Worm (Caenorhabditis elegans) whole organism, L4 larva: ENCODE data around the gene srw-7.

Source experiments
- F10B5.3 ChIP-seq: sonication (generic microtip); optimal IDR thresholded peaks from 2 replicates; lab custom pipeline; 2016; ENCODE audit warnings: mild to moderate bottlenecking, missing genetic modification characterization, missing compliant biosample characterization
- F26F4.8 ChIP-seq: fragments of 200-800 bp; sonication (Bioruptor generic); conservative IDR thresholded peaks from 2 replicates; pipeline ENCODE4 v1.3.6; 2022; ENCODE audit warnings: missing genetic modification characterization, missing compliant biosample characterization
- F37D6.2 ChIP-seq: sonication (generic microtip); optimal IDR thresholded peaks from 2 replicates; lab custom pipeline; 2016; ENCODE audit warnings: mild to moderate bottlenecking, missing genetic modification characterization, missing compliant biosample characterization
- R02D3.7 ChIP-seq: fragments of 150-350 bp; sonication (generic microtip); optimal IDR thresholded peaks from 3 replicates; lab custom pipeline; 2014; ENCODE audit warnings: missing biosample characterization, missing genetic modification characterization
- T20F7.1 ChIP-seq: fragments of 200-800 bp; sonication (Bioruptor generic); optimal IDR thresholded peaks from 2 replicates; lab custom pipeline; 2018; ENCODE audit warnings: mild to moderate bottlenecking, missing genetic modification characterization, missing compliant biosample characterization
- T26A8.4 ChIP-seq: fragments of 200-800 bp; sonication (Bioruptor generic); IDR thresholded peaks from 2 replicates; pipeline ENCODE4 v1.3.6; 2022; ENCODE audit warnings: missing genetic modification characterization, missing compliant biosample characterization
- Y105C5A.15 ChIP-seq: fragments of 200-800 bp; sonication (Bioruptor generic); IDR thresholded peaks from 2 replicates; pipeline ENCODE4 v1.3.6; 2022; ENCODE audit warnings: missing genetic modification characterization, missing compliant biosample characterization
- Y75B8A.6 ChIP-seq: fragments of 200-800 bp; sonication (Bioruptor generic); IDR thresholded peaks from 2 replicates; pipeline ENCODE4 v1.3.6; 2022; ENCODE audit warnings: missing genetic modification reagents, missing genetic modification characterization, missing compliant biosample characterization
- aly-2 ChIP-seq: sonication (generic microtip); optimal IDR thresholded peaks from 2 replicates; lab custom pipeline; 2018; ENCODE audit warnings: missing biosample characterization, missing genetic modification characterization
- ama-1 ChIP-seq: fragments of 150-350 bp; optimal IDR thresholded peaks from 2 replicates; lab custom pipeline; 2014; ENCODE audit warnings: inconsistent platforms, mixed read lengths
- arid-1 ChIP-seq: fragments of 200-800 bp; sonication (Bioruptor generic); conservative IDR thresholded peaks from 2 replicates; pipeline ENCODE4 v1.3.6; 2022; ENCODE audit warnings: missing genetic modification reagents, missing genetic modification characterization, missing compliant biosample characterization
- ceh-20 ChIP-seq: fragments of 200-800 bp; sonication (Bioruptor generic); IDR thresholded peaks from 2 replicates; pipeline ENCODE4 v1.3.6; 2022; ENCODE audit warnings: missing genetic modification reagents, missing genetic modification characterization, missing compliant biosample characterization
- ceh-32 ChIP-seq: sonication (generic microtip); optimal IDR thresholded peaks from 2 replicates; lab custom pipeline; 2016; ENCODE audit warnings: mild to moderate bottlenecking, missing genetic modification characterization, missing compliant biosample characterization; ENCODE audit not compliant: poor library complexity
- daf-19 ChIP-seq: fragments of 200-800 bp; sonication (Bioruptor generic); conservative IDR thresholded peaks from 2 replicates; pipeline ENCODE4 v1.3.6; 2022; ENCODE audit warnings: missing genetic modification characterization, missing compliant biosample characterization
- dmd-8 ChIP-seq: fragments of 200-800 bp; sonication (Bioruptor generic); IDR thresholded peaks from 2 replicates; pipeline ENCODE4 v1.3.6; 2022; ENCODE audit warnings: missing genetic modification characterization, missing compliant biosample characterization
- dve-1 ChIP-seq: sonication (generic microtip); optimal IDR thresholded peaks from 2 replicates; lab custom pipeline; 2017; ENCODE audit warnings: antibody characterized with exemption, mild to moderate bottlenecking, missing genetic modification characterization, missing compliant biosample characterization; ENCODE audit not compliant: insufficient read depth
- egl-27 ChIP-seq: sonication (generic microtip); optimal IDR thresholded peaks from 3 replicates; lab custom pipeline; 2017; ENCODE audit warnings: missing biosample characterization, missing genetic modification reagents, missing genetic modification characterization
- egl-43 ChIP-seq: fragments of 200-800 bp; sonication (Bioruptor generic); IDR thresholded peaks from 2 replicates; pipeline ENCODE4 v1.3.6; 2022; ENCODE audit warnings: missing genetic modification reagents, missing genetic modification characterization, missing compliant biosample characterization
- gei-8 ChIP-seq: fragments of 200-800 bp; sonication (Bioruptor generic); optimal IDR thresholded peaks from 2 replicates; lab custom pipeline; 2018; ENCODE audit warnings: mild to moderate bottlenecking, missing genetic modification characterization, missing compliant biosample characterization
- hif-1 ChIP-seq, 2 experiments: sonication (generic microtip); optimal IDR thresholded peaks; 2 replicates each; lab custom pipeline; 2016 to 2017; ENCODE audit warnings: missing compliant biosample characterization in 2 of 2, missing genetic modification characterization in 2 of 2, missing genetic modification reagents in 2 of 2, missing genotype in 2 of 2, mild to moderate bottlenecking in 1 of 2
- hlh-11 ChIP-seq: fragments of 200-800 bp; sonication (Bioruptor generic); optimal IDR thresholded peaks from 2 replicates; lab custom pipeline; 2018; ENCODE audit warnings: mild to moderate bottlenecking, missing genetic modification characterization, missing compliant biosample characterization
- hlh-30 ChIP-seq: sonication (generic microtip); optimal IDR thresholded peaks from 2 replicates; lab custom pipeline; 2017; ENCODE audit warnings: antibody characterized with exemption, mild to moderate bottlenecking, missing genetic modification characterization, missing compliant biosample characterization; ENCODE audit not compliant: insufficient read depth
- jun-1 ChIP-seq: fragments of 150-350 bp; optimal IDR thresholded peaks from 2 replicates; lab custom pipeline; 2014; ENCODE audit warnings: missing biosample characterization, missing genetic modification reagents, missing genetic modification characterization
- lim-7 ChIP-seq: fragments of 200-800 bp; sonication (Bioruptor generic); IDR thresholded peaks from 2 replicates; pipeline ENCODE4 v1.3.6; 2022; ENCODE audit warnings: missing genetic modification characterization, missing compliant biosample characterization
- lin-15B ChIP-seq: fragments of 150-350 bp; sonication (generic microtip); optimal IDR thresholded peaks from 3 replicates; lab custom pipeline; 2014; ENCODE audit warnings: missing biosample characterization, missing genetic modification characterization
- lin-29 ChIP-seq: fragments of 200-800 bp; sonication (Bioruptor generic); IDR thresholded peaks from 2 replicates; pipeline ENCODE4 v1.3.6; 2022; ENCODE audit warnings: missing genetic modification reagents, missing genetic modification characterization, missing compliant biosample characterization
- lin-38 ChIP-seq: fragments of 200-800 bp; sonication (Bioruptor generic); IDR thresholded peaks from 2 replicates; pipeline ENCODE4 v1.3.6; 2022; ENCODE audit warnings: missing genetic modification reagents, missing genetic modification characterization, missing compliant biosample characterization
- lir-3 ChIP-seq: sonication (generic microtip); optimal IDR thresholded peaks from 2 replicates; lab custom pipeline; 2016; ENCODE audit warnings: mild to moderate bottlenecking, missing genetic modification characterization, missing compliant biosample characterization
- mdl-1 ChIP-seq, 2 experiments: fragments of 150-350 bp in 1 of 2; sonication (generic microtip) in 1 of 2; optimal IDR thresholded peaks; 2 replicates each; lab custom pipeline; 2014 to 2017; ENCODE audit warnings: missing biosample characterization in 2 of 2, missing genetic modification characterization in 2 of 2
- mes-2 ChIP-seq: sonication (generic microtip); optimal IDR thresholded peaks from 2 replicates; lab custom pipeline; 2016; ENCODE audit warnings: missing genotype, mild to moderate bottlenecking, missing genetic modification characterization, missing compliant biosample characterization; ENCODE audit not compliant: poor library complexity, severe bottlenecking
- mxl-3 ChIP-seq: fragments of 200-800 bp; sonication (Bioruptor generic); optimal IDR thresholded peaks from 2 replicates; lab custom pipeline; 2018; ENCODE audit warnings: mild to moderate bottlenecking, missing genetic modification characterization, missing compliant biosample characterization
- nhr-10 ChIP-seq: fragments of 150-350 bp; optimal IDR thresholded peaks from 2 replicates; lab custom pipeline; 2014; ENCODE audit warnings: missing biosample characterization, missing genetic modification characterization
- nhr-11 ChIP-seq: fragments of 150-350 bp; optimal IDR thresholded peaks from 2 replicates; lab custom pipeline; 2014; ENCODE audit warnings: missing biosample characterization, missing genetic modification characterization
- nhr-237 ChIP-seq: sonication (generic microtip); optimal IDR thresholded peaks from 2 replicates; lab custom pipeline; 2017; ENCODE audit warnings: missing biosample characterization, missing genetic modification characterization
- nhr-28 ChIP-seq: fragments of 150-350 bp; optimal IDR thresholded peaks from 2 replicates; lab custom pipeline; 2014; ENCODE audit warnings: missing biosample characterization, missing genetic modification characterization
- nhr-41 ChIP-seq: fragments of 200-800 bp; sonication (Bioruptor generic); IDR thresholded peaks from 2 replicates; pipeline ENCODE4 v1.3.6; 2022; ENCODE audit warnings: missing genetic modification reagents, missing genetic modification characterization, missing compliant biosample characterization
- nhr-42 ChIP-seq: fragments of 200-800 bp; sonication (Bioruptor generic); IDR thresholded peaks from 2 replicates; pipeline ENCODE4 v1.3.6; 2022; ENCODE audit warnings: missing genetic modification characterization, missing compliant biosample characterization
- nhr-48 ChIP-seq: sonication (generic microtip); optimal IDR thresholded peaks from 2 replicates; lab custom pipeline; 2016; ENCODE audit warnings: mild to moderate bottlenecking, missing genetic modification characterization, missing compliant biosample characterization
- nhr-6 ChIP-seq: fragments of 150-350 bp; optimal IDR thresholded peaks from 2 replicates; lab custom pipeline; 2014; ENCODE audit warnings: missing biosample characterization, missing genetic modification characterization
- nhr-77 ChIP-seq: fragments of 150-350 bp; optimal IDR thresholded peaks from 2 replicates; lab custom pipeline; 2014; ENCODE audit warnings: missing biosample characterization, missing genetic modification characterization
- pqm-1 ChIP-seq: sonication (generic microtip); optimal IDR thresholded peaks from 2 replicates; lab custom pipeline; 2017; ENCODE audit warnings: missing biosample characterization, missing genetic modification characterization
- set-16 ChIP-seq: fragments of 200-800 bp; sonication (Bioruptor generic); IDR thresholded peaks from 2 replicates; pipeline ENCODE4 v1.3.6; 2022; ENCODE audit warnings: missing genetic modification reagents, missing genetic modification characterization, missing compliant biosample characterization
- skn-1 ChIP-seq: fragments of 150-350 bp; optimal IDR thresholded peaks from 2 replicates; lab custom pipeline; 2014; ENCODE audit warnings: missing biosample characterization, missing genetic modification characterization
- snpc-1.2 ChIP-seq: fragments of 200-800 bp; sonication (Bioruptor generic); IDR thresholded peaks from 2 replicates; pipeline ENCODE4 v1.3.6; 2022; ENCODE audit warnings: missing genetic modification reagents, missing genetic modification characterization, missing compliant biosample characterization
- tag-97 ChIP-seq: fragments of 200-800 bp; sonication (Bioruptor generic); IDR thresholded peaks from 2 replicates; pipeline ENCODE4 v1.3.6; 2022; ENCODE audit warnings: missing genetic modification characterization, missing compliant biosample characterization
- tra-1 ChIP-seq: fragments of 200-800 bp; sonication (Bioruptor generic); IDR thresholded peaks from 2 replicates; pipeline ENCODE4 v1.3.6; 2022; ENCODE audit warnings: missing genetic modification reagents, missing genetic modification characterization, missing compliant biosample characterization
- unc-130 ChIP-seq: sonication (generic microtip); optimal IDR thresholded peaks from 2 replicates; lab custom pipeline; 2016; ENCODE audit warnings: missing genetic modification reagents, missing genetic modification characterization, missing compliant biosample characterization
- vab-7 ChIP-seq: fragments of 200-800 bp; sonication (Bioruptor generic); IDR thresholded peaks from 2 replicates; pipeline ENCODE4 v1.3.6; 2022; ENCODE audit warnings: missing genetic modification reagents, missing genetic modification characterization, missing compliant biosample characterization
- zag-1 ChIP-seq: fragments of 150-350 bp; optimal IDR thresholded peaks from 2 replicates; lab custom pipeline; 2014; ENCODE audit warnings: missing biosample characterization, missing genetic modification characterization
- zfp-3 ChIP-seq: fragments of 200-800 bp; sonication (Bioruptor generic); conservative IDR thresholded peaks from 2 replicates; pipeline ENCODE4 v1.3.6; 2022; ENCODE audit warnings: missing genetic modification reagents, missing genetic modification characterization, missing compliant biosample characterization
- zip-11 ChIP-seq: fragments of 200-800 bp; sonication (Bioruptor generic); IDR thresholded peaks from 2 replicates; pipeline ENCODE4 v1.3.6; 2022; ENCODE audit warnings: missing genetic modification characterization, missing compliant biosample characterization
- zip-2 ChIP-seq: fragments of 150-350 bp; optimal IDR thresholded peaks from 2 replicates; lab custom pipeline; 2014; ENCODE audit warnings: missing biosample characterization, missing genetic modification characterization
- ztf-11 ChIP-seq: fragments of 150-350 bp; optimal IDR thresholded peaks from 2 replicates; lab custom pipeline; 2014; ENCODE audit warnings: missing biosample characterization, missing genetic modification characterization

Gene srw-7

ce11 chrV:3776946-3777345 is 29.1 kb upstream of the srw-7 start (continued):
- no peak for TF ChIP-seq nhr-42 (GFP tag; lab: Robert Waterston, UW)
- no peak for TF ChIP-seq ceh-32 (tag; lab: Kevin White, UChicago)
- TF ChIP-seq Y105C5A.15 (GFP tag; lab: Robert Waterston, UW): no peak
- TF ChIP-seq hif-1 (tag; optimal IDR thresholded peaks at IDR 0.05; lab: Kevin White, UChicago): peak; percentile 86 to 98
- no peak for TF ChIP-seq snpc-1.2 (GFP tag; lab: Robert Waterston, UW)
- peak; percentile 72 for TF ChIP-seq hlh-11 (tag; lab: Kevin White, UChicago)
- TF ChIP-seq egl-27 (tag; lab: Kevin White, UChicago): no peak
- TF ChIP-seq F26F4.8 (GFP tag; lab: Robert Waterston, UW): no peak
- TF ChIP-seq nhr-77 (tag; lab: Kevin White, UChicago): peak; percentile 2
- TF ChIP-seq aly-2 (tag; lab: Kevin White, UChicago): no peak
- TF ChIP-seq T26A8.4 (GFP tag; lab: Robert Waterston, UW): no peak
- no peak for TF ChIP-seq nhr-41 (GFP tag; lab: Robert Waterston, UW)
- TF ChIP-seq set-16 (GFP tag; lab: Robert Waterston, UW): no peak
- TF ChIP-seq nhr-6: no peak
- TF ChIP-seq dve-1 (tag; lab: Kevin White, UChicago): peak; percentile 77
- TF ChIP-seq egl-43: no peak
- TF ChIP-seq jun-1: no peak
- no peak for TF ChIP-seq nhr-11 (tag; lab: Kevin White, UChicago)
- no peak for TF ChIP-seq zag-1
- TF ChIP-seq gei-8: no peak
- TF ChIP-seq skn-1 (tag; lab: Kevin White, UChicago): no peak
- TF ChIP-seq pqm-1 (tag; lab: Kevin White, UChicago): peak; percentile 52
- TF ChIP-seq R02D3.7 (tag; lab: Kevin White, UChicago): no peak
- no peak for TF ChIP-seq lim-7 (GFP tag; lab: Robert Waterston, UW)
- no peak for TF ChIP-seq lir-3 (tag; lab: Kevin White, UChicago)
- TF ChIP-seq F10B5.3 (tag; lab: Kevin White, UChicago): no peak
- TF ChIP-seq mdl-1 (tag; optimal IDR thresholded peaks at IDR 0.05; lab: Kevin White, UChicago): peak in 1 of 2 experiments; percentile 61
- TF ChIP-seq zip-2: no peak
- no peak for TF ChIP-seq nhr-237 (tag; lab: Kevin White, UChicago)
- TF ChIP-seq T20F7.1 (GFP tag; lab: Kevin White, UChicago): no peak
- no peak for TF ChIP-seq ama-1 (lab: Kevin White, UChicago)
- TF ChIP-seq F37D6.2 (tag; lab: Kevin White, UChicago): no peak
- no peak for TF ChIP-seq daf-19 (GFP tag; lab: Robert Waterston, UW)
- TF ChIP-seq nhr-28 (tag; lab: Kevin White, UChicago): peak; percentile 64
- no peak for TF ChIP-seq zip-11 (GFP tag; lab: Robert Waterston, UW)
- no peak for TF ChIP-seq lin-38
- no peak for TF ChIP-seq ceh-20
- TF ChIP-seq dmd-8 (GFP tag; lab: Robert Waterston, UW): 0 out of 2 replicates have a peak, but pooled peaks have one; percentile 51
- no peak for TF ChIP-seq nhr-10 (tag; lab: Kevin White, UChicago)
- TF ChIP-seq tra-1 (GFP tag; lab: Robert Waterston, UW): no peak
- no peak for TF ChIP-seq tag-97 (GFP tag; lab: Robert Waterston, UW)
- TF ChIP-seq nhr-48 (tag; lab: Kevin White, UChicago): no peak
- TF ChIP-seq arid-1 (GFP tag; lab: Robert Waterston, UW): no peak
- no peak for TF ChIP-seq Y75B8A.6 (GFP tag; lab: Robert Waterston, UW)
- peak; percentile 58 for TF ChIP-seq hlh-30 (tag; lab: Kevin White, UChicago)
- no peak for TF ChIP-seq mxl-3 (GFP tag; lab: Kevin White, UChicago)
- no peak for TF ChIP-seq lin-29 (GFP tag; lab: Robert Waterston, UW)
- TF ChIP-seq zfp-3: no peak
- no peak for TF ChIP-seq mes-2 (tag; lab: Kevin White, UChicago)
- no peak for TF ChIP-seq vab-7 (GFP tag; lab: Robert Waterston, UW)
- TF ChIP-seq lin-15B (tag; lab: Kevin White, UChicago): no peak
- no peak for TF ChIP-seq unc-130 (GFP tag; lab: Kevin White, UChicago)
- TF ChIP-seq ztf-11 (tag; lab: Kevin White, UChicago): no peak
